Fruit fly (Drosophila melanogaster) whole organism, embryonic: Measurements from ENCODE around the gene mad2.

Experiments
- Aef1 ChIP-seq: fragments of 200-800 bp; sonication (Bioruptor generic); IDR thresholded peaks from 3 replicates; pipeline ENCODE4 v1.3.6; 2022; ENCODE audit warnings: missing biosample characterization, missing genetic modification characterization
- Bdp1 ChIP-seq: fragments of 200-800 bp; sonication (Bioruptor generic); optimal IDR thresholded peaks from 3 replicates; lab custom pipeline; 2016; ENCODE audit warnings: missing biosample characterization, missing genetic modification characterization
- CG10147 ChIP-seq: fragments of 200-800 bp; sonication (Bioruptor generic); optimal IDR thresholded peaks from 2 replicates; lab custom pipeline; 2019; ENCODE audit warnings: missing biosample characterization, mild to moderate bottlenecking, missing genetic modification characterization, moderate library complexity
- CG1024 ChIP-seq: fragments of 200-800 bp; sonication (Bioruptor generic); IDR thresholded peaks from 2 replicates; pipeline ENCODE4 v1.3.6; 2022; ENCODE audit warnings: missing biosample characterization, missing genetic modification characterization
- CG10366 ChIP-seq: fragments of 200-800 bp; sonication (Bioruptor generic); IDR thresholded peaks from 2 replicates; pipeline ENCODE4 v1.3.6; 2022; ENCODE audit warnings: missing biosample characterization, missing genetic modification characterization
- CG10431 ChIP-seq: fragments of 200-800 bp; sonication (Bioruptor generic); optimal IDR thresholded peaks from 3 replicates; lab custom pipeline; 2018; ENCODE audit warnings: missing biosample characterization, mild to moderate bottlenecking, missing genetic modification characterization
- CG12104 ChIP-seq: fragments of 200-800 bp; sonication (Bioruptor generic); optimal IDR thresholded peaks from 3 replicates; lab custom pipeline; 2016; ENCODE audit warnings: missing biosample characterization, missing genetic modification characterization
- CG12391 ChIP-seq: fragments of 200-800 bp; sonication (Bioruptor generic); optimal IDR thresholded peaks from 3 replicates; lab custom pipeline; 2018; ENCODE audit warnings: missing biosample characterization, mild to moderate bottlenecking, missing genetic modification characterization, moderate library complexity
- CG13424 ChIP-seq: fragments of 200-800 bp; sonication (Bioruptor generic); optimal IDR thresholded peaks from 2 replicates; lab custom pipeline; 2019; ENCODE audit warnings: missing biosample characterization, mild to moderate bottlenecking, missing genetic modification characterization, moderate library complexity
- CG15011 ChIP-seq: fragments of 200-800 bp; sonication (Bioruptor generic); optimal IDR thresholded peaks from 3 replicates; lab custom pipeline; 2018; ENCODE audit warnings: missing biosample characterization, mild to moderate bottlenecking, missing genetic modification characterization
- CG17912 ChIP-seq: fragments of 200-800 bp; sonication (Bioruptor generic); optimal IDR thresholded peaks from 2 replicates; lab custom pipeline; 2018; ENCODE audit warnings: missing biosample characterization, mild to moderate bottlenecking, missing genetic modification characterization
- CG18476 ChIP-seq: fragments of 200-800 bp; sonication (Bioruptor generic); optimal IDR thresholded peaks from 2 replicates; lab custom pipeline; 2016; ENCODE audit warnings: missing biosample characterization, mild to moderate bottlenecking, missing genetic modification characterization
- CG18599 ChIP-seq: fragments of 200-800 bp; sonication (Bioruptor generic); optimal IDR thresholded peaks from 3 replicates; lab custom pipeline; 2017; ENCODE audit warnings: missing biosample characterization, missing genetic modification characterization, mild to moderate bottlenecking, moderate library complexity, missing genetic modification reagents
- CG2202 ChIP-seq: fragments of 200-800 bp; sonication (Bioruptor generic); optimal IDR thresholded peaks from 2 replicates; lab custom pipeline; 2018; ENCODE audit warnings: missing biosample characterization, mild to moderate bottlenecking, missing genetic modification characterization
- CG30020 ChIP-seq: fragments of 200-800 bp; optimal IDR thresholded peaks from 2 replicates; lab custom pipeline; 2019; ENCODE audit warnings: missing biosample characterization, mild to moderate bottlenecking, missing genetic modification characterization, moderate library complexity
- CG3163 ChIP-seq: fragments of 200-800 bp; sonication (Bioruptor generic); optimal IDR thresholded peaks from 3 replicates; lab custom pipeline; 2016; ENCODE audit warnings: missing biosample characterization, missing genetic modification characterization
- CG3281 ChIP-seq: fragments of 200-800 bp; sonication (Bioruptor generic); optimal IDR thresholded peaks from 3 replicates; lab custom pipeline; 2017; ENCODE audit warnings: missing biosample characterization, mild to moderate bottlenecking, missing genetic modification characterization
- CG4328 ChIP-seq: fragments of 200-800 bp; sonication (Bioruptor generic); optimal IDR thresholded peaks from 3 replicates; lab custom pipeline; 2017; ENCODE audit warnings: missing biosample characterization, missing genetic modification reagents, missing genetic modification characterization
- CG4730 ChIP-seq: fragments of 200-800 bp; sonication (Bioruptor generic); IDR thresholded peaks from 2 replicates; pipeline ENCODE4 v1.3.6; 2022; ENCODE audit warnings: missing biosample characterization, missing genetic modification characterization
- CG6654 ChIP-seq: fragments of 200-800 bp; sonication (Bioruptor generic); optimal IDR thresholded peaks from 2 replicates; lab custom pipeline; 2017; ENCODE audit warnings: missing biosample characterization, mild to moderate bottlenecking, missing genetic modification characterization
- CG7271 ChIP-seq: fragments of 200-800 bp; sonication (Bioruptor generic); optimal IDR thresholded peaks from 2 replicates; lab custom pipeline; 2018; ENCODE audit warnings: missing biosample characterization, mild to moderate bottlenecking, missing genetic modification characterization, moderate library complexity
- CG7745 ChIP-seq: fragments of 200-800 bp; sonication (Bioruptor generic); optimal IDR thresholded peaks from 2 replicates; lab custom pipeline; 2018; ENCODE audit warnings: missing biosample characterization, mild to moderate bottlenecking, missing genetic modification characterization, moderate library complexity
- CG8924 ChIP-seq: fragments of 200-800 bp; optimal IDR thresholded peaks from 3 replicates; lab custom pipeline; 2019; ENCODE audit warnings: missing biosample characterization, mild to moderate bottlenecking, missing genetic modification characterization, moderate library complexity
- CG9215 ChIP-seq: fragments of 200-800 bp; sonication (Bioruptor generic); IDR thresholded peaks from 2 replicates; pipeline ENCODE4 v1.3.6; 2022; ENCODE audit warnings: missing biosample characterization, missing genetic modification characterization
- Chrac-16 ChIP-seq: fragments of 200-800 bp; sonication (Bioruptor generic); optimal IDR thresholded peaks from 3 replicates; lab custom pipeline; 2016; ENCODE audit warnings: missing biosample characterization, missing genetic modification characterization
- CrebB ChIP-seq: fragments of 200-800 bp; sonication (Bioruptor generic); optimal IDR thresholded peaks from 3 replicates; lab custom pipeline; 2018; ENCODE audit warnings: missing biosample characterization, mild to moderate bottlenecking, missing genetic modification characterization
- E2f1 ChIP-seq: fragments of 200-800 bp; sonication (Bioruptor generic); IDR thresholded peaks from 2 replicates; pipeline ENCODE4 v1.3.6; 2022; ENCODE audit warnings: missing biosample characterization, missing genetic modification characterization
- E2f2 ChIP-seq: fragments of 200-800 bp; sonication (Bioruptor generic); IDR thresholded peaks from 2 replicates; pipeline ENCODE4 v1.3.6; 2022; ENCODE audit warnings: missing biosample characterization, missing genetic modification characterization
- HmgD ChIP-seq: fragments of 200-800 bp; sonication (Bioruptor generic); optimal IDR thresholded peaks from 3 replicates; lab custom pipeline; 2016; ENCODE audit warnings: missing biosample characterization, missing genetic modification characterization
- Mes4 ChIP-seq: fragments of 200-800 bp; sonication (Bioruptor generic); optimal IDR thresholded peaks from 2 replicates; lab custom pipeline; 2016; ENCODE audit warnings: missing biosample characterization, missing genetic modification characterization
- Nf-YC ChIP-seq: fragments of 200-800 bp; optimal IDR thresholded peaks from 3 replicates; lab custom pipeline; 2019; ENCODE audit warnings: missing biosample characterization, mild to moderate bottlenecking, missing genetic modification characterization, moderate library complexity
- Oaz ChIP-seq: fragments of 200-800 bp; sonication (Bioruptor generic); IDR thresholded peaks from 2 replicates; pipeline ENCODE4 v1.3.6; 2022; ENCODE audit warnings: missing biosample characterization, missing genetic modification characterization
- ab ChIP-seq: fragments of 200-800 bp; sonication (Bioruptor generic); optimal IDR thresholded peaks from 2 replicates; lab custom pipeline; 2016; ENCODE audit warnings: missing biosample characterization, missing genetic modification characterization
- amos ChIP-seq: fragments of 200-800 bp; sonication (Bioruptor generic); IDR thresholded peaks from 2 replicates; pipeline ENCODE4 v1.3.6; 2022; ENCODE audit warnings: missing biosample characterization, missing genetic modification characterization; ENCODE audit not compliant: partially characterized antibody
- cas ChIP-seq: fragments of 200-800 bp; sonication (Bioruptor generic); IDR thresholded peaks from 2 replicates; pipeline ENCODE4 v1.3.6; 2022; ENCODE audit warnings: missing biosample characterization, missing genetic modification characterization
- cg ChIP-seq: fragments of 200-800 bp; sonication (Bioruptor generic); optimal IDR thresholded peaks from 3 replicates; lab custom pipeline; 2019; ENCODE audit warnings: missing biosample characterization, mild to moderate bottlenecking, missing genetic modification characterization, moderate library complexity
- exex ChIP-seq: fragments of 200-800 bp; sonication (Bioruptor generic); optimal IDR thresholded peaks from 4 replicates; lab custom pipeline; 2018; ENCODE audit warnings: missing biosample characterization, mild to moderate bottlenecking, missing genetic modification characterization, moderate library complexity
- ken ChIP-seq: fragments of 200-800 bp; sonication (Bioruptor generic); IDR thresholded peaks from 3 replicates; pipeline ENCODE4 v1.3.6; 2022; ENCODE audit warnings: missing biosample characterization, missing genetic modification characterization
- kni ChIP-seq: fragments of 200-800 bp; sonication (Bioruptor generic); optimal IDR thresholded peaks from 3 replicates; lab custom pipeline; 2017; ENCODE audit warnings: mild to moderate bottlenecking, missing biosample characterization, missing genetic modification reagents, missing genetic modification characterization
- lmd ChIP-seq: fragments of 200-800 bp; sonication (Bioruptor generic); IDR thresholded peaks from 2 replicates; pipeline ENCODE4 v1.3.6; 2022; ENCODE audit warnings: missing biosample characterization, missing genetic modification characterization
- mld ChIP-seq: fragments of 200-800 bp; sonication (Bioruptor generic); IDR thresholded peaks from 3 replicates; pipeline ENCODE4 v1.3.6; 2022; ENCODE audit warnings: missing biosample characterization, missing genetic modification characterization; ENCODE audit not compliant: partially characterized antibody
- nmo ChIP-seq: fragments of 200-800 bp; sonication (Bioruptor generic); optimal IDR thresholded peaks from 2 replicates; lab custom pipeline; 2018; ENCODE audit warnings: missing biosample characterization, mild to moderate bottlenecking, missing genetic modification characterization, moderate library complexity
- oc ChIP-seq: fragments of 200-800 bp; sonication (Bioruptor generic); optimal IDR thresholded peaks from 2 replicates; lab custom pipeline; 2018; ENCODE audit warnings: missing biosample characterization, mild to moderate bottlenecking, missing genetic modification characterization, moderate library complexity
- pho ChIP-seq: fragments of 200-800 bp; sonication (Bioruptor generic); optimal IDR thresholded peaks from 2 replicates; lab custom pipeline; 2016; ENCODE audit warnings: missing biosample characterization, missing genetic modification characterization
- pita ChIP-seq: fragments of 200-800 bp; sonication (Bioruptor generic); optimal IDR thresholded peaks from 2 replicates; lab custom pipeline; 2017; ENCODE audit warnings: missing biosample characterization, mild to moderate bottlenecking, missing genetic modification characterization
- ro ChIP-seq: fragments of 200-800 bp; sonication (Bioruptor generic); IDR thresholded peaks from 2 replicates; pipeline ENCODE4 v1.3.6; 2022; ENCODE audit warnings: missing biosample characterization, missing genetic modification characterization
- stc ChIP-seq: fragments of 200-800 bp; sonication (Bioruptor generic); IDR thresholded peaks from 2 replicates; pipeline ENCODE4 v1.3.6; 2022; ENCODE audit warnings: missing biosample characterization, missing genetic modification characterization
- tup ChIP-seq: fragments of 200-800 bp; sonication (Bioruptor generic); optimal IDR thresholded peaks from 2 replicates; lab custom pipeline; 2016; ENCODE audit warnings: missing biosample characterization, mild to moderate bottlenecking, missing genetic modification characterization, moderate library complexity
- zen2 ChIP-seq: fragments of 200-800 bp; sonication (Bioruptor generic); IDR thresholded peaks from 3 replicates; pipeline ENCODE4 v1.3.6; 2022; ENCODE audit warnings: missing biosample characterization, missing genetic modification characterization; ENCODE audit not compliant: partially characterized antibody

Gene mad2

dm6 chr3L:5770817-5771425 is 42.0 kb downstream of the mad2 start (continued):
- peak; percentile 57; the same call in 1 of the 2 replicates for TF ChIP-seq CG10366 (GFP tag; lab: Robert Waterston, UW)
- peak; percentile 74 for TF ChIP-seq CG2202 (tag; lab: Kevin White, UChicago)
- TF ChIP-seq amos = peak; percentile 44; the same call in 1 of the 2 replicates
- no peak for TF ChIP-seq exex (tag; lab: Kevin White, UChicago)
- peak; percentile 77 for TF ChIP-seq kni (GFP tag; lab: Kevin White, UChicago)
- TF ChIP-seq CG3281 (GFP tag; lab: Kevin White, UChicago) = peak; percentile 91
- peak; percentile 73 for TF ChIP-seq CG30020 (tag; lab: Kevin White, UChicago)
- no peak for TF ChIP-seq pita (GFP tag; lab: Kevin White, UChicago)
- TF ChIP-seq CG4730 (GFP tag; lab: Robert Waterston, UW) = peak; percentile 31; the same call in 1 of the 2 replicates
- no peak for TF ChIP-seq ro (GFP tag; lab: Robert Waterston, UW)
- no peak for TF ChIP-seq CG7271 (tag; lab: Kevin White, UChicago)
- TF ChIP-seq CG18476 = peak; percentile 84
- TF ChIP-seq CG7745 (tag; lab: Kevin White, UChicago) = no peak
- peak; percentile 75 for TF ChIP-seq Mes4 (GFP tag; lab: Kevin White, UChicago)
- peak; percentile 56 for TF ChIP-seq Aef1 (GFP tag; lab: Robert Waterston, UW)
- peak; percentile 88 for TF ChIP-seq CG8924 (tag; lab: Kevin White, UChicago)
- TF ChIP-seq CG1024 (GFP tag; lab: Robert Waterston, UW) = 0 out of 2 replicates have a peak, but pooled peaks have one; percentile 19
- TF ChIP-seq CG12104 = peak; percentile 84
- peak; percentile 74 for TF ChIP-seq tup (GFP tag; lab: Kevin White, UChicago)
- peak; percentile 86 for TF ChIP-seq CG10147 (GFP tag; lab: Kevin White, UChicago)
- peak; percentile 19 for TF ChIP-seq ab (GFP tag; lab: Kevin White, UChicago)
- TF ChIP-seq CG18599 = no peak
- peak; percentile 85 for TF ChIP-seq CrebB (tag; lab: Kevin White, UChicago)
- TF ChIP-seq ken (GFP tag; lab: Robert Waterston, UW) = 0 out of 3 replicates have a peak, but pooled peaks have one; percentile 40
- peak; percentile 72 for TF ChIP-seq Bdp1
- peak; percentile 64 for TF ChIP-seq oc (tag; lab: Kevin White, UChicago)
- peak; percentile 31; the same call in 1 of the 2 replicates for TF ChIP-seq cas (GFP tag; lab: Robert Waterston, UW)
- no peak for TF ChIP-seq cg (GFP tag; lab: Kevin White, UChicago)
- peak; percentile 92 for TF ChIP-seq pho (GFP tag; lab: Kevin White, UChicago)
- peak; percentile 89 for TF ChIP-seq nmo (GFP tag; lab: Kevin White, UChicago)
- TF ChIP-seq CG6654 (GFP tag; lab: Kevin White, UChicago) = peak; percentile 52
- peak; percentile 27; the same call in 1 of the 2 replicates for TF ChIP-seq Oaz
- TF ChIP-seq Chrac-16 = peak; percentile 82
- peak; percentile 93 for TF ChIP-seq Nf-YC
- TF ChIP-seq mld = no peak
- peak; percentile 91 for TF ChIP-seq CG4328 (GFP tag; lab: Kevin White, UChicago)
- peak; percentile 46; the same call in 1 of the 2 replicates for TF ChIP-seq stc
- TF ChIP-seq HmgD (GFP tag; lab: Kevin White, UChicago) = peak; percentile 85
- TF ChIP-seq CG15011 (GFP tag; lab: Kevin White, UChicago) = no peak
- TF ChIP-seq CG17912 (GFP tag; lab: Kevin White, UChicago) = peak; percentile 55
- peak; percentile 69 for TF ChIP-seq lmd (GFP tag; lab: Robert Waterston, UW)
- TF ChIP-seq zen2 (GFP tag; lab: Robert Waterston, UW) = no peak
- TF ChIP-seq E2f1 = peak; percentile 80
- peak; percentile 92 for TF ChIP-seq CG13424 (tag; lab: Kevin White, UChicago)
- TF ChIP-seq CG12391 (tag; lab: Kevin White, UChicago) = peak; percentile 89
- peak; percentile 60 for TF ChIP-seq CG3163 (GFP tag; lab: Kevin White, UChicago)
- TF ChIP-seq CG9215 (GFP tag; lab: Robert Waterston, UW) = peak; percentile 98
- peak; percentile 58 for TF ChIP-seq CG10431 (GFP tag; lab: Kevin White, UChicago)
- peak; percentile 41; the same call in 1 of the 2 replicates for TF ChIP-seq E2f2 (GFP tag; lab: Robert Waterston, UW)
